Fruit fly (Drosophila melanogaster): Measurements from ENCODE around the gene Cpr100A.

The Cpr100A gene

DNA sequence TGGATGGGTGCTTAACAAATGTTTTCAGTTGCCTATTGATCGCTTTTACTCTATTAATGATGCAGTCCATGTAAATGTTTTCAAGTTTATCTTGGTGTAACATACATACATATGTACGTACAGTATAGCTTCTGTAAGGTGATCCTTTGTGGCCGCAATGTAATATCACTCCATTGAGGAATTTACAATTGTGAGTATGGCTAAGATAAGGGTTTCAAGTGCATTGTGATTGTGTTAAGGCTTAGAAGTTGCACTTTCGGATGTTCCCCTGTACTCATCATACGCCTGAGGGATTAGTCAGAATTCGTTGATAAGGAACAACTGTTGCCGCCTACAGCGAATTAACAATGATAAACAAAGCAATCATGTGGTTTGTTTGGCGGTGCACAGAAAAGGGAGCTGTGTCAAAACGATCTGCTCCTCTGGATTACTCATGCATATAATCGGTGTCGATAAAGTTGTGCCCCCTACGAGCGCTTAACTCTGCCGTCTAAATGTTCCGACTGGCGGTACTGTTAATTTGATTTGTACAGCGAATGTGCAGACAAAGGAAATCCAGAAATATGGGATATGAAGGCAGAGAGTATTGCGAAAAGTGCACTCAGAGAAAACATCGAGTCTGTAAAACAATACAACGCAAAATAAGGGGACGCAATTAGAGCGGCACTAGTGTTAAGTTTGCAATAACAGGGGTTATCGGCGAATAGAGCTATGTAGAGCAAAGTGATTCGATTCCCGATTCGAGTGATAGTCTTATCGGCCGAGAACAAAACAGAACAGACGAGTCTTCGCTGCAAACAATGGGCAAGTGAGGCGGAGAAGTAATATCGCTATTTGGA is 20.6 kb downstream of the Cpr100A start (continued):
- no peak for TF ChIP-seq slp2 (GFP tag; optimal IDR thresholded peaks at IDR 0.05)
- TF ChIP-seq Vsx1 (GFP tag; optimal IDR thresholded peaks at IDR 0.05), result no peak
- TF ChIP-seq TFAM (GFP tag; optimal IDR thresholded peaks at IDR 0.05), result no peak
- TF ChIP-seq sima (GFP tag; optimal IDR thresholded peaks at IDR 0.05), result no peak
- TF ChIP-seq crol (GFP tag; IDR thresholded peaks at IDR 0.05), result 0 out of 2 replicates have a peak, but pooled peaks have one; percentile 20
- peak; percentile 63; the same call in 1 of the 3 replicates for TF ChIP-seq otp (GFP tag; IDR thresholded peaks at IDR 0.05)
- no peak for TF ChIP-seq pan (optimal IDR thresholded peaks at IDR 0.05)
- TF ChIP-seq pan (GFP tag; optimal IDR thresholded peaks at IDR 0.05 in 1 of 2, IDR thresholded peaks at IDR 0.05 in 1 of 2), result peak in 1 of 2 experiments; percentile 82
- no peak; the same call in 1 of the 2 replicates for TF ChIP-seq Ravus (GFP tag; IDR thresholded peaks at IDR 0.05)
- no peak for TF ChIP-seq CG4404 (GFP tag; IDR thresholded peaks at IDR 0.05)
- no peak for TF ChIP-seq run (tag; optimal IDR thresholded peaks at IDR 0.05)
- TF ChIP-seq CG31441 (GFP tag; IDR thresholded peaks at IDR 0.05), result no peak; the same call in 1 of the 2 replicates
- no peak for TF ChIP-seq tll (GFP tag; optimal IDR thresholded peaks at IDR 0.05)
- TF ChIP-seq Blimp-1 (GFP tag; optimal IDR thresholded peaks at IDR 0.05), result peak; percentile 62
- no peak for TF ChIP-seq stwl (tag; optimal IDR thresholded peaks at IDR 0.05)
- peak; percentile 28 for TF ChIP-seq CG1233 (GFP tag; optimal IDR thresholded peaks at IDR 0.05)
- TF ChIP-seq CG11247 (GFP tag; IDR thresholded peaks at IDR 0.05), result peak; percentile 71
- peak; percentile 66 for TF ChIP-seq NC2β (GFP tag; optimal IDR thresholded peaks at IDR 0.05)
- no peak for TF ChIP-seq sna (GFP tag; IDR thresholded peaks at IDR 0.05; ENCODE audit: partially characterized antibody)
- peak; percentile 4 for TF ChIP-seq tup (GFP tag; optimal IDR thresholded peaks at IDR 0.05)
- peak; percentile 56 for TF ChIP-seq CG12155 (GFP tag; optimal IDR thresholded peaks at IDR 0.05)
- peak; percentile 67 for TF ChIP-seq nmo (GFP tag; optimal IDR thresholded peaks at IDR 0.05)
- TF ChIP-seq crp (GFP tag; optimal IDR thresholded peaks at IDR 0.05), result no peak
- no peak for TF ChIP-seq gfzf (GFP tag; optimal IDR thresholded peaks at IDR 0.05)
- TF ChIP-seq ttk (GFP tag; IDR thresholded peaks at IDR 0.05), result peak; percentile 41; the same call in 1 of the 2 replicates
- peak; percentile 74 for TF ChIP-seq Rfx (GFP tag; IDR thresholded peaks at IDR 0.05)
- no peak for TF ChIP-seq Nf-YA (GFP tag; IDR thresholded peaks at IDR 0.05)
- peak; percentile 58 for TF ChIP-seq wdn (GFP tag; IDR thresholded peaks at IDR 0.05)
- TF ChIP-seq yki (optimal IDR thresholded peaks at IDR 0.05), result no peak
- no peak for TF ChIP-seq Tbp (GFP tag; optimal IDR thresholded peaks at IDR 0.05)
- TF ChIP-seq cas (GFP tag; IDR thresholded peaks at IDR 0.05), result peak; percentile 35; the same call in 1 of the 2 replicates
- no peak for TF ChIP-seq BtbVII (GFP tag; optimal IDR thresholded peaks at IDR 0.05)
- no peak for TF ChIP-seq Dp (GFP tag; optimal IDR thresholded peaks at IDR 0.05)
- TF ChIP-seq tgo (GFP tag; IDR thresholded peaks at IDR 0.05), result peak; percentile 70
- peak; percentile 59 for TF ChIP-seq E2f1 (GFP tag; IDR thresholded peaks at IDR 0.05)
- peak; percentile 71 for TF ChIP-seq oc (tag; optimal IDR thresholded peaks at IDR 0.05)
- TF ChIP-seq twi (tag; optimal IDR thresholded peaks at IDR 0.05), result no peak
- TF ChIP-seq Ptx1 (GFP tag; IDR thresholded peaks at IDR 0.05), result peak; percentile 92
- no peak for TF ChIP-seq ab (GFP tag; optimal IDR thresholded peaks at IDR 0.05)
- peak; percentile 36; the same call in 1 of the 2 replicates for TF ChIP-seq E2f2 (GFP tag; IDR thresholded peaks at IDR 0.05)
- peak; percentile 32 for TF ChIP-seq gcm (GFP tag; optimal IDR thresholded peaks at IDR 0.05)
- TF ChIP-seq H2.0 (GFP tag; IDR thresholded peaks at IDR 0.05), result peak; percentile 74
- peak; percentile 27 for TF ChIP-seq CG9876 (GFP tag; optimal IDR thresholded peaks at IDR 0.05)
- no peak for TF ChIP-seq Sin3A (optimal IDR thresholded peaks at IDR 0.05)
- TF ChIP-seq CG3995 (GFP tag; optimal IDR thresholded peaks at IDR 0.05), result peak; percentile 1
- no peak for TF ChIP-seq hth (optimal IDR thresholded peaks at IDR 0.05)
- peak; percentile 29; the same call in 1 of the 2 replicates for TF ChIP-seq CG11696 (GFP tag; IDR thresholded peaks at IDR 0.05)
- TF ChIP-seq gce (GFP tag; IDR thresholded peaks at IDR 0.05), result peak; percentile 32; the same call in 1 of the 3 replicates
- no peak for TF ChIP-seq CG14860 (GFP tag; IDR thresholded peaks at IDR 0.05; ENCODE audit: partially characterized antibody)
- TF ChIP-seq CG11560 (tag; IDR thresholded peaks at IDR 0.05), result peak; percentile 60; the same call in 1 of the 3 replicates
